Worm (Caenorhabditis elegans) whole organism, L2 larva: ENCODE results near the gene ptb-1.

Experiments
- C34F6.9 ChIP-seq: fragments of 150-350 bp; optimal IDR thresholded peaks from 2 replicates; lab custom pipeline; 2014; ENCODE audit warnings: missing biosample characterization, missing genetic modification characterization
- F13H6.1 ChIP-seq: sonication (generic microtip); optimal IDR thresholded peaks from 2 replicates; lab custom pipeline; 2016; ENCODE audit warnings: missing genetic modification characterization, missing compliant biosample characterization
- R02D3.7 ChIP-seq: fragments of 150-350 bp; optimal IDR thresholded peaks from 2 replicates; lab custom pipeline; 2014; ENCODE audit warnings: missing biosample characterization, missing genetic modification characterization
- Y55F3AM.14 ChIP-seq: fragments of 200-800 bp; sonication (Bioruptor generic); optimal IDR thresholded peaks from 2 replicates; lab custom pipeline; 2018; ENCODE audit warnings: mild to moderate bottlenecking, missing genetic modification characterization, missing compliant biosample characterization
- alr-1 ChIP-seq: fragments of 150-350 bp; optimal IDR thresholded peaks from 2 replicates; lab custom pipeline; 2014; ENCODE audit warnings: missing biosample characterization, missing genetic modification characterization
- ama-1 ChIP-seq: fragments of 150-350 bp; optimal IDR thresholded peaks from 2 replicates; lab custom pipeline; 2018; ENCODE audit warnings: inconsistent platforms
- blmp-1 ChIP-seq: sonication (generic microtip); optimal IDR thresholded peaks from 2 replicates; lab custom pipeline; 2017; ENCODE audit warnings: missing genetic modification characterization, mild to moderate bottlenecking, missing compliant biosample characterization, antibody characterized with exemption, moderate library complexity; ENCODE audit not compliant: insufficient read depth
- ceh-16 ChIP-seq: fragments of 150-350 bp; optimal IDR thresholded peaks from 2 replicates; lab custom pipeline; 2014; ENCODE audit warnings: missing biosample characterization, missing genetic modification characterization
- ceh-82 ChIP-seq: fragments of 150-350 bp; optimal IDR thresholded peaks from 2 replicates; lab custom pipeline; 2014; ENCODE audit warnings: missing biosample characterization, missing genetic modification characterization
- crh-2 ChIP-seq: sonication (generic microtip); optimal IDR thresholded peaks from 2 replicates; lab custom pipeline; 2017; ENCODE audit warnings: missing biosample characterization, missing genetic modification characterization
- dmd-4 ChIP-seq: sonication (generic microtip); optimal IDR thresholded peaks from 2 replicates; lab custom pipeline; 2017; ENCODE audit warnings: missing biosample characterization, missing genetic modification characterization
- elt-1 ChIP-seq: fragments of 150-350 bp; optimal IDR thresholded peaks from 2 replicates; lab custom pipeline; 2014; ENCODE audit warnings: missing biosample characterization, missing genetic modification characterization
- fos-1 ChIP-seq: fragments of 150-350 bp; optimal IDR thresholded peaks from 2 replicates; lab custom pipeline; 2014; ENCODE audit warnings: missing biosample characterization, missing genetic modification characterization
- gmeb-1 ChIP-seq: fragments of 150-350 bp; optimal IDR thresholded peaks from 2 replicates; lab custom pipeline; 2014; ENCODE audit warnings: missing biosample characterization, missing genetic modification characterization
- lin-11 ChIP-seq: fragments of 150-350 bp; sonication (generic microtip); optimal IDR thresholded peaks from 2 replicates; lab custom pipeline; 2014; ENCODE audit warnings: missing biosample characterization, missing genetic modification characterization, inconsistent platforms, mixed read lengths
- lin-13 ChIP-seq: fragments of 150-350 bp; optimal IDR thresholded peaks from 2 replicates; lab custom pipeline; 2014; ENCODE audit warnings: missing biosample characterization, missing genetic modification reagents, missing genetic modification characterization
- lsy-2 ChIP-seq, 2 experiments: fragments of 150-350 bp in 1 of 2; sonication (generic microtip) in 1 of 2; optimal IDR thresholded peaks; 2 replicates each; lab custom pipeline; 2014 to 2017; ENCODE audit warnings: missing biosample characterization in 2 of 2, missing genetic modification characterization in 2 of 2
- mab-5 ChIP-seq: fragments of 150-350 bp; optimal IDR thresholded peaks from 2 replicates; lab custom pipeline; 2014; ENCODE audit warnings: missing biosample characterization, missing genetic modification characterization
- mbf-1 ChIP-seq: sonication (generic microtip); optimal IDR thresholded peaks from 2 replicates; lab custom pipeline; 2017; ENCODE audit warnings: missing biosample characterization, missing genetic modification characterization
- mdl-1 ChIP-seq, 2 experiments: fragments of 150-350 bp in 1 of 2; sonication (generic microtip) in 1 of 2; optimal IDR thresholded peaks; 2 replicates each; lab custom pipeline; 2017; ENCODE audit warnings: missing biosample characterization in 2 of 2, missing genetic modification characterization in 2 of 2
- nhr-10 ChIP-seq: sonication (generic microtip); optimal IDR thresholded peaks from 2 replicates; lab custom pipeline; 2017; ENCODE audit warnings: missing biosample characterization, missing genetic modification characterization
- nhr-11 ChIP-seq: fragments of 150-350 bp; optimal IDR thresholded peaks from 2 replicates; lab custom pipeline; 2014; ENCODE audit warnings: missing biosample characterization, missing genetic modification characterization
- nhr-12 ChIP-seq: fragments of 150-350 bp; optimal IDR thresholded peaks from 2 replicates; lab custom pipeline; 2014; ENCODE audit warnings: missing biosample characterization, missing genetic modification characterization
- nhr-129 ChIP-seq: fragments of 150-350 bp; optimal IDR thresholded peaks from 2 replicates; lab custom pipeline; 2014; ENCODE audit warnings: missing biosample characterization, missing genetic modification characterization
- nhr-23 ChIP-seq: fragments of 150-350 bp; optimal IDR thresholded peaks from 2 replicates; lab custom pipeline; 2014; ENCODE audit warnings: missing biosample characterization, missing genetic modification reagents, missing genetic modification characterization
- nhr-25 ChIP-seq: fragments of 150-350 bp; sonication (generic microtip); optimal IDR thresholded peaks from 3 replicates; lab custom pipeline; 2014; ENCODE audit warnings: missing biosample characterization, missing genetic modification characterization
- nhr-6 ChIP-seq: fragments of 150-350 bp; optimal IDR thresholded peaks from 2 replicates; lab custom pipeline; 2014; ENCODE audit warnings: missing biosample characterization, missing genetic modification characterization
- nhr-77 ChIP-seq: fragments of 150-350 bp; optimal IDR thresholded peaks from 2 replicates; lab custom pipeline; 2014; ENCODE audit warnings: missing biosample characterization, missing genetic modification characterization
- skn-1 ChIP-seq: sonication (generic microtip); optimal IDR thresholded peaks from 2 replicates; lab custom pipeline; 2017; ENCODE audit warnings: missing biosample characterization, missing genetic modification characterization
- sma-3 ChIP-seq: sonication (generic microtip); optimal IDR thresholded peaks from 2 replicates; lab custom pipeline; 2016; ENCODE audit warnings: missing genetic modification reagents, missing genetic modification characterization, missing compliant biosample characterization
- unc-39 ChIP-seq: fragments of 150-350 bp; optimal IDR thresholded peaks from 2 replicates; lab custom pipeline; 2014; ENCODE audit warnings: missing biosample characterization, missing genetic modification characterization
- unc-55 ChIP-seq: fragments of 150-350 bp; sonication (generic microtip); optimal IDR thresholded peaks from 3 replicates; lab custom pipeline; 2014; ENCODE audit warnings: missing biosample characterization, missing genetic modification reagents, missing genetic modification characterization
- ztf-1 ChIP-seq: fragments of 200-800 bp; sonication (Bioruptor generic); conservative IDR thresholded peaks from 2 replicates; pipeline ENCODE4 v1.3.6; 2022; ENCODE audit warnings: missing genetic modification characterization, missing compliant biosample characterization
- ztf-11 ChIP-seq: sonication (generic microtip); optimal IDR thresholded peaks from 2 replicates; lab custom pipeline; 2017; ENCODE audit warnings: missing biosample characterization, missing genetic modification characterization

Gene ptb-1

ce11 chrII:10646901-10647566 is 28.4 kb upstream of the ptb-1 start, which contains the start of gene M28.10:
Gene M28.10 (plus strand): TSS chrII:10647516.
- TF ChIP-seq fos-1 (peak; percentile 1), dmd-4 (tag; lab: Kevin White, UChicago) (no peak)

ce11 chrII:10652112-10652511 is 23.3 kb upstream of the ptb-1 start, which contains the start of gene nphp-1:
Gene nphp-1 (minus strand): TSS chrII:10652256.
- TF ChIP-seq mbf-1 (tag; lab: Kevin White, UChicago) = no peak
- no peak for TF ChIP-seq nhr-11 (tag; lab: Kevin White, UChicago)
- no peak for TF ChIP-seq nhr-129 (tag; lab: Kevin White, UChicago)
- TF ChIP-seq skn-1 = no peak
- TF ChIP-seq gmeb-1 (tag; lab: Kevin White, UChicago) = no peak
- no peak for TF ChIP-seq nhr-25 (tag; lab: Kevin White, UChicago)
- no peak for TF ChIP-seq ztf-11 (tag; lab: Kevin White, UChicago)
- no peak for TF ChIP-seq mab-5
- no peak for TF ChIP-seq lin-13 (GFP tag; lab: Kevin White, UChicago)
- TF ChIP-seq dmd-4 (tag; lab: Kevin White, UChicago) = no peak
- no peak for TF ChIP-seq unc-39 (tag; lab: Kevin White, UChicago)
- TF ChIP-seq ceh-82 (tag; lab: Kevin White, UChicago) = no peak
- no peak for TF ChIP-seq nhr-23
- no peak for TF ChIP-seq sma-3 (GFP tag; lab: Kevin White, UChicago)

ce11 chrII:10653559-10653958 is 21.8 kb upstream of the ptb-1 start:
- TF ChIP-seq C34F6.9 (tag; lab: Kevin White, UChicago) (no peak), blmp-1 (tag; lab: Kevin White, UChicago) (no peak), ama-1 (lab: Kevin White, UChicago) (no peak), R02D3.7 (tag; lab: Kevin White, UChicago) (no peak), gmeb-1 (tag; lab: Kevin White, UChicago) (peak; percentile 16), nhr-77 (no peak), elt-1 (tag; lab: Kevin White, UChicago) (no peak)

- TF ChIP-seq nhr-23 = no peak
- TF ChIP-seq mdl-1 (tag; optimal IDR thresholded peaks at IDR 0.05; lab: Kevin White, UChicago) = no peak
- no peak for TF ChIP-seq nhr-10 (tag; lab: Kevin White, UChicago)
- no peak for TF ChIP-seq ceh-16 (tag; lab: Kevin White, UChicago)
- no peak for TF ChIP-seq ceh-82 (tag; lab: Kevin White, UChicago)
- TF ChIP-seq mab-5 = no peak
- TF ChIP-seq Y55F3AM.14 (GFP tag; lab: Kevin White, UChicago) = no peak
- TF ChIP-seq gmeb-1 (tag; lab: Kevin White, UChicago) = no peak
Observed at ce11 chrII:10654435-10654834, 21.0 kb upstream of the ptb-1 start.

- TF ChIP-seq fos-1 = peak; percentile 40
- TF ChIP-seq ztf-1 = no peak
- no peak for TF ChIP-seq nhr-12 (tag; lab: Kevin White, UChicago)
Observed at ce11 chrII:10656395-10656794, 19.0 kb upstream of the ptb-1 start.

- TF ChIP-seq Y55F3AM.14 (GFP tag; lab: Kevin White, UChicago) (no peak), nhr-77 (no peak), gmeb-1 (tag; lab: Kevin White, UChicago) (no peak), nhr-129 (tag; lab: Kevin White, UChicago) (peak; percentile 0), lin-11 (tag; lab: Kevin White, UChicago) (no peak), ztf-11 (tag; lab: Kevin White, UChicago) (no peak), mbf-1 (tag; lab: Kevin White, UChicago) (no peak), sma-3 (GFP tag; lab: Kevin White, UChicago) (no peak), fos-1 (peak; percentile 42), nhr-12 (tag; lab: Kevin White, UChicago) (no peak), dmd-4 (tag; lab: Kevin White, UChicago) (no peak), blmp-1 (tag; lab: Kevin White, UChicago) (no peak), crh-2 (peak; percentile 31), unc-55 (no peak), alr-1 (tag; lab: Kevin White, UChicago) (no peak), nhr-6 (tag; lab: Kevin White, UChicago) (no peak), F13H6.1 (peak; percentile 32), mab-5 (no peak), lsy-2 (tag; optimal IDR thresholded peaks at IDR 0.05; lab: Kevin White, UChicago) (no peak), ceh-16 (tag; lab: Kevin White, UChicago) (no peak)
Observed at ce11 chrII:10657632-10658108, 17.7 kb upstream of the ptb-1 start, which contains the start of gene lact-3. Gene lact-3 (minus strand): TSS chrII:10657682.
